Worm (Caenorhabditis elegans) whole organism, L4/young adult: ENCODE results near the gene nhr-20.

Source experiments
- W03F9.2 ChIP-seq: fragments of 150-350 bp; optimal IDR thresholded peaks from 2 replicates; lab custom pipeline; 2014; ENCODE audit warnings: missing biosample characterization, missing genetic modification characterization
- him-1 ChIP-seq: sonication (generic microtip); optimal IDR thresholded peaks from 2 replicates; lab custom pipeline; 2016; ENCODE audit warnings: missing genotype, missing genetic modification reagents, missing genetic modification characterization, missing compliant biosample characterization

ce11 chrIII:4276277-4276676 is 43.3 kb upstream of the nhr-20 start:
- TF ChIP-seq W03F9.2 (no peak), him-1 (no peak)
